Worm (Caenorhabditis elegans): Measurements from ENCODE around the gene Y67D8C.9.

Gene Y67D8C.9

DNA sequence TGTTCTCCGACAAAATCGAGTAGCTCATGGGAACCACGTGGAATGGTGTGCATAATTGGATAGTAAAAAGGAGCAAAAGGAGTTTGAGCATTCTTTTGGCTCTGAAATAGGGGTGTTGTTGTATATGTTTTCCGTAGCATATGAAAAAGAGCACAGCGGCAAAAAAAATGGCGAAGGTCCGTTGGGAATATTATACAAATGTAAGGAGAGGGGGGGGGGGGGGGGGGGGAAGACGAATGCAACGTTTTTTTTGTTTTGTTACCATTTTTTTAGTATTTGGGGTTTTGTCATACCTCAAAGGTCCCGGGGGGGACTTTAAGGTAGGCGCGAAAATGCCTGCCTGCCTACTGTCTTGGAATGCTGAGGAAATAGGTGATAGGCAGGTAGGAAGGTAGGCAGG, 57.9 kb downstream of the Y67D8C.9 start, which contains the start of gene ndnf-1:
Gene ndnf-1 (minus strand): TSS at position 101 of the 400 bp plus-strand sequence.
- TF ChIP-seq F16B12.6 (tag; optimal IDR thresholded peaks at IDR 0.05) (no peak), C34B4.2 (tag; optimal IDR thresholded peaks at IDR 0.05) (no peak), fkh-8 (tag; optimal IDR thresholded peaks at IDR 0.05) (no peak), unc-98 (GFP tag; IDR thresholded peaks at IDR 0.05) (no peak), nhr-84 (tag; optimal IDR thresholded peaks at IDR 0.05) (no peak), fkh-4 (tag; optimal IDR thresholded peaks at IDR 0.05; ENCODE audit: borderline replicate concordance) (no peak), irx-1 (tag; optimal IDR thresholded peaks at IDR 0.05) (no peak), hpl-2 (GFP tag; optimal IDR thresholded peaks at IDR 0.05) (no peak), hlh-4 (tag; optimal IDR thresholded peaks at IDR 0.05) (no peak), ces-1 (GFP tag; optimal IDR thresholded peaks at IDR 0.05) (no peak), swsn-7 (tag; optimal IDR thresholded peaks at IDR 0.05) (no peak), mef-2 (tag; optimal IDR thresholded peaks at IDR 0.05) (no peak), ztf-4 (tag; optimal IDR thresholded peaks at IDR 0.05) (no peak), fos-1 (tag; optimal IDR thresholded peaks at IDR 0.05) (no peak)
